Worm (Caenorhabditis elegans): Measurements from ENCODE around the gene tag-266.
A peak's percentile ranks its signal among the peaks of the same experiment; 100 is the strongest.
"Not testable (repeated sequence)": the region's sequence is repeated elsewhere in the genome, so short reads cannot be mapped to it uniquely, and the experiment has no call there.

tag-266 gene

ce11 chrIII:640198-640803 is at the start of gene tag-266, which contains the start of gene tag-267 (continued):
- TF ChIP-seq mep-1 (tag; optimal IDR thresholded peaks at IDR 0.05) (peak; percentile 77), tbx-2 (tag; optimal IDR thresholded peaks at IDR 0.05) (peak; percentile 77), nhr-76 (tag; optimal IDR thresholded peaks at IDR 0.05) (no peak), jun-1 (tag; optimal IDR thresholded peaks at IDR 0.05) (peak; percentile 20), elt-2 (tag; optimal IDR thresholded peaks at IDR 0.05) (peak; percentile 25), ceh-90 (tag; optimal IDR thresholded peaks at IDR 0.05) (peak; percentile 66), lin-15B (tag; optimal IDR thresholded peaks at IDR 0.05) (peak; percentile 40), skn-1 (tag; optimal IDR thresholded peaks at IDR 0.05) (peak; percentile 27), C04F5.9 (tag; optimal IDR thresholded peaks at IDR 0.05) (peak; percentile 56), efl-1 (optimal IDR thresholded peaks at IDR 0.05) (peak; percentile 59 to 62), efl-1 (GFP tag; optimal IDR thresholded peaks at IDR 0.05 in 1 of 2) (peak; percentile 64 to 91), sptf-1 (tag; optimal IDR thresholded peaks at IDR 0.05) (no peak), unc-62 (GFP tag; optimal IDR thresholded peaks at IDR 0.05) (no peak), nhr-77 (tag; optimal IDR thresholded peaks at IDR 0.05) (peak; percentile 59), lin-35 (GFP tag; optimal IDR thresholded peaks at IDR 0.05) (peak; percentile 60 to 75), F16B12.6 (tag; optimal IDR thresholded peaks at IDR 0.05) (peak; percentile 33), fkh-8 (tag; optimal IDR thresholded peaks at IDR 0.05) (peak; percentile 90), pag-3 (tag; optimal IDR thresholded peaks at IDR 0.05; ENCODE audit: borderline replicate concordance, insufficient read depth) (no peak), lin-39 (tag; optimal IDR thresholded peaks at IDR 0.05) (peak; percentile 4), ces-1 (GFP tag; optimal IDR thresholded peaks at IDR 0.05) (no peak), unc-98 (GFP tag; IDR thresholded peaks at IDR 0.05) (peak; percentile 80), unc-130 (tag; optimal IDR thresholded peaks at IDR 0.05) (peak; percentile 44), blmp-1 (tag; optimal IDR thresholded peaks at IDR 0.05) (peak; percentile 18), egl-13 (tag; optimal IDR thresholded peaks at IDR 0.05) (peak; percentile 67), fkh-4 (tag; optimal IDR thresholded peaks at IDR 0.05; ENCODE audit: borderline replicate concordance) (peak; percentile 41), fkh-10 (GFP tag; optimal IDR thresholded peaks at IDR 0.05) (peak; percentile 24), ceh-8 (GFP tag; optimal IDR thresholded peaks at IDR 0.05) (peak; percentile 13), mef-2 (tag; optimal IDR thresholded peaks at IDR 0.05) (no peak), elt-3 (tag; optimal IDR thresholded peaks at IDR 0.05) (no peak), lsy-2 (tag; optimal IDR thresholded peaks at IDR 0.05) (peak; percentile 61 to 83), nhr-28 (tag; optimal IDR thresholded peaks at IDR 0.05) (no peak), aly-2 (tag; optimal IDR thresholded peaks at IDR 0.05) (peak; percentile 49), hpl-2 (GFP tag; optimal IDR thresholded peaks at IDR 0.05) (no peak)

- not testable (repeated sequence) for TF ChIP-seq C04F5.9 (tag; optimal IDR thresholded peaks at IDR 0.05); ztf-4 (tag; optimal IDR thresholded peaks at IDR 0.05); hlh-17 (GFP tag; optimal IDR thresholded peaks at IDR 0.05; ENCODE audit: borderline replicate concordance)
Measured at ce11 chrIII:688869-689268, 48.8 kb upstream of the tag-266 start, which contains the start of gene elf-1. Gene elf-1 (plus strand): TSS chrIII:689169.

ce11 chrIII:688083-688482 is 48.1 kb upstream of the tag-266 start:
- TF ChIP-seq lsy-2 (tag; optimal IDR thresholded peaks at IDR 0.05) (no peak), efl-1 (optimal IDR thresholded peaks at IDR 0.05) (no peak), efl-1 (GFP tag; optimal IDR thresholded peaks at IDR 0.05 in 1 of 2) (peak in 1 of 2 experiments; percentile 64)

- peak; percentile 33 for TF ChIP-seq dsc-1 (tag; optimal IDR thresholded peaks at IDR 0.05)
- TF ChIP-seq ztf-11 (tag; optimal IDR thresholded peaks at IDR 0.05): no peak
Measured at ce11 chrIII:683318-683717, 43.3 kb upstream of the tag-266 start, which contains the start of gene W02B3.4. Gene W02B3.4 (minus strand): TSS chrIII:683418.
